Worm (Caenorhabditis elegans) whole organism, L1 larva: ENCODE data around the gene F01D5.10.

Experiments
- C04F5.9 ChIP-seq: sonication (generic microtip); optimal IDR thresholded peaks from 2 replicates; lab custom pipeline; 2016; ENCODE audit warnings: missing genetic modification characterization, missing compliant biosample characterization
- C16A3.4 ChIP-seq: fragments of 150-350 bp; optimal IDR thresholded peaks from 2 replicates; lab custom pipeline; 2014; ENCODE audit warnings: missing biosample characterization, missing genetic modification characterization
- ama-1 ChIP-seq: fragments of 150-350 bp; optimal IDR thresholded peaks from 2 replicates; lab custom pipeline; 2014
- blmp-1 ChIP-seq: fragments of 150-350 bp; optimal IDR thresholded peaks from 2 replicates; lab custom pipeline; 2014; ENCODE audit warnings: missing biosample characterization, missing genetic modification characterization
- ceh-88 ChIP-seq: fragments of 200-800 bp; sonication (Bioruptor generic); IDR thresholded peaks from 2 replicates; pipeline ENCODE4 v1.3.6; 2022; ENCODE audit warnings: missing genetic modification characterization, missing compliant biosample characterization
- ceh-90 ChIP-seq: sonication (generic microtip); optimal IDR thresholded peaks from 2 replicates; lab custom pipeline; 2016; ENCODE audit warnings: missing genetic modification characterization, missing compliant biosample characterization
- dpl-1 ChIP-seq, 3 experiments: fragments of 150-350 bp in 2 of 3; sonication (generic microtip) in 1 of 3; optimal IDR thresholded peaks; 2 replicates each; lab custom pipeline; 2014 to 2017; ENCODE audit warnings: missing biosample characterization in 3 of 3, missing genetic modification characterization in 3 of 3, missing genetic modification reagents in 3 of 3
- dsc-1 ChIP-seq: sonication (generic microtip); optimal IDR thresholded peaks from 2 replicates; lab custom pipeline; 2016; ENCODE audit warnings: mild to moderate bottlenecking, missing genetic modification characterization, missing compliant biosample characterization
- egl-27 ChIP-seq, 2 experiments: fragments of 150-350 bp in 1 of 2; sonication (generic microtip); optimal IDR thresholded peaks; 3 replicates each; lab custom pipeline; 2017 to 2018; ENCODE audit warnings: missing biosample characterization in 2 of 2, missing genetic modification characterization in 2 of 2, missing genetic modification reagents in 2 of 2
- fkh-10 ChIP-seq: sonication (generic microtip); optimal IDR thresholded peaks from 2 replicates; lab custom pipeline; 2017; ENCODE audit warnings: missing biosample characterization, missing genetic modification reagents, missing genetic modification characterization
- fkh-8 ChIP-seq: sonication (generic microtip); optimal IDR thresholded peaks from 2 replicates; lab custom pipeline; 2016; ENCODE audit warnings: mild to moderate bottlenecking, missing genetic modification characterization, missing compliant biosample characterization
- fos-1 ChIP-seq: fragments of 150-350 bp; optimal IDR thresholded peaks from 2 replicates; lab custom pipeline; 2014; ENCODE audit warnings: missing biosample characterization, missing genetic modification characterization
- grh-1 ChIP-seq: fragments of 200-800 bp; sonication (Bioruptor generic); IDR thresholded peaks from 2 replicates; pipeline ENCODE4 v1.3.6; 2022; ENCODE audit warnings: missing genetic modification reagents, missing genetic modification characterization, missing compliant biosample characterization
- hlh-17 ChIP-seq: fragments of 200-800 bp; sonication (Bioruptor generic); optimal IDR thresholded peaks from 2 replicates; lab custom pipeline; 2018; ENCODE audit warnings: missing genetic modification characterization, mild to moderate bottlenecking, missing compliant biosample characterization, moderate library complexity, borderline replicate concordance
- hpl-2 ChIP-seq: fragments of 150-350 bp; optimal IDR thresholded peaks from 2 replicates; lab custom pipeline; 2014; ENCODE audit warnings: missing biosample characterization, missing genetic modification reagents, missing genetic modification characterization
- isw-1 ChIP-seq: fragments of 200-800 bp; sonication (Bioruptor generic); IDR thresholded peaks from 2 replicates; pipeline ENCODE4 v1.3.6; 2022; ENCODE audit warnings: missing genetic modification characterization, missing compliant biosample characterization
- jun-1 ChIP-seq: fragments of 150-350 bp; optimal IDR thresholded peaks from 2 replicates; lab custom pipeline; 2014; ENCODE audit warnings: missing biosample characterization, missing genetic modification reagents, missing genetic modification characterization
- lin-13 ChIP-seq: fragments of 150-350 bp; optimal IDR thresholded peaks from 2 replicates; lab custom pipeline; 2014; ENCODE audit warnings: missing biosample characterization, missing genetic modification reagents, missing genetic modification characterization
- lin-14 ChIP-seq: fragments of 200-800 bp; sonication (Bioruptor generic); optimal IDR thresholded peaks from 2 replicates; lab custom pipeline; 2018; ENCODE audit warnings: mild to moderate bottlenecking, missing genetic modification characterization, moderate library complexity, missing compliant biosample characterization
- lin-15B ChIP-seq: fragments of 150-350 bp; sonication (generic microtip); optimal IDR thresholded peaks from 3 replicates; lab custom pipeline; 2014; ENCODE audit warnings: missing biosample characterization, missing genetic modification characterization
- lin-39 ChIP-seq: fragments of 150-350 bp; optimal IDR thresholded peaks from 2 replicates; lab custom pipeline; 2014; ENCODE audit warnings: missing biosample characterization, missing genetic modification reagents, missing genetic modification characterization
- lir-3 ChIP-seq: sonication (generic microtip); optimal IDR thresholded peaks from 2 replicates; lab custom pipeline; 2016; ENCODE audit warnings: mild to moderate bottlenecking, missing genetic modification characterization, moderate library complexity, missing compliant biosample characterization; ENCODE audit not compliant: poor library complexity
- lsy-2 ChIP-seq, 2 experiments: fragments of 150-350 bp; optimal IDR thresholded peaks; 2 replicates each; lab custom pipeline; 2014; ENCODE audit warnings: missing biosample characterization in 2 of 2, missing genetic modification characterization in 2 of 2
- mab-9 ChIP-seq: fragments of 200-800 bp; sonication (Bioruptor generic); IDR thresholded peaks from 2 replicates; pipeline ENCODE4 v1.3.6; 2022; ENCODE audit warnings: missing genetic modification reagents, missing genetic modification characterization, missing compliant biosample characterization
- nhr-11 ChIP-seq: fragments of 150-350 bp; optimal IDR thresholded peaks from 2 replicates; lab custom pipeline; 2014; ENCODE audit warnings: missing biosample characterization, missing genetic modification characterization
- nhr-12 ChIP-seq: sonication (generic microtip); optimal IDR thresholded peaks from 2 replicates; lab custom pipeline; 2017; ENCODE audit warnings: missing biosample characterization, missing genetic modification characterization
- nhr-19 ChIP-seq: fragments of 200-800 bp; sonication (Bioruptor generic); conservative IDR thresholded peaks from 2 replicates; pipeline ENCODE4 v1.3.6; 2022; ENCODE audit warnings: missing genetic modification characterization, missing compliant biosample characterization
- nhr-237 ChIP-seq: fragments of 150-350 bp; optimal IDR thresholded peaks from 2 replicates; lab custom pipeline; 2014; ENCODE audit warnings: missing biosample characterization, missing genetic modification characterization
- nhr-71 ChIP-seq: sonication (generic microtip); optimal IDR thresholded peaks from 2 replicates; lab custom pipeline; 2016; ENCODE audit warnings: mild to moderate bottlenecking, missing genetic modification characterization, moderate library complexity, missing compliant biosample characterization
- nhr-77 ChIP-seq: fragments of 150-350 bp; optimal IDR thresholded peaks from 2 replicates; lab custom pipeline; 2014; ENCODE audit warnings: missing biosample characterization, missing genetic modification characterization
- nhr-84 ChIP-seq: sonication (generic microtip); optimal IDR thresholded peaks from 2 replicates; lab custom pipeline; 2017; ENCODE audit warnings: missing biosample characterization, missing genetic modification characterization
- nhr-85 ChIP-seq: sonication (generic microtip); peaks from one replicate; lab custom pipeline; 2016; ENCODE audit warnings: missing genetic modification characterization, inconsistent platforms, missing compliant biosample characterization
- nhr-90 ChIP-seq: sonication (generic microtip); optimal IDR thresholded peaks from 2 replicates; lab custom pipeline; 2016; ENCODE audit warnings: mild to moderate bottlenecking, missing genetic modification characterization, missing compliant biosample characterization; ENCODE audit not compliant: poor library complexity
- pax-3 ChIP-seq: fragments of 200-800 bp; sonication (Bioruptor generic); optimal IDR thresholded peaks from 2 replicates; lab custom pipeline; 2018; ENCODE audit warnings: mild to moderate bottlenecking, missing genetic modification characterization, moderate library complexity, missing compliant biosample characterization
- pqm-1 ChIP-seq: sonication (generic microtip); optimal IDR thresholded peaks from 3 replicates; lab custom pipeline; 2017; ENCODE audit warnings: missing biosample characterization, missing genetic modification characterization
- skn-1 ChIP-seq: fragments of 150-350 bp; optimal IDR thresholded peaks from 2 replicates; lab custom pipeline; 2014; ENCODE audit warnings: missing biosample characterization, missing genetic modification characterization
- sox-4 ChIP-seq: sonication (generic microtip); optimal IDR thresholded peaks from 2 replicates; lab custom pipeline; 2016; ENCODE audit warnings: missing genetic modification characterization, missing compliant biosample characterization
- sup-37 ChIP-seq: fragments of 200-800 bp; sonication (Bioruptor generic); optimal IDR thresholded peaks from 2 replicates; lab custom pipeline; 2018; ENCODE audit warnings: mild to moderate bottlenecking, missing genetic modification characterization, missing compliant biosample characterization
- swsn-7 ChIP-seq: sonication (generic microtip); optimal IDR thresholded peaks from 2 replicates; lab custom pipeline; 2016; ENCODE audit warnings: missing genetic modification characterization, missing compliant biosample characterization
- unc-30 ChIP-seq: sonication (generic microtip); optimal IDR thresholded peaks from 2 replicates; lab custom pipeline; 2017; ENCODE audit warnings: missing biosample characterization, missing genetic modification characterization
- unc-86 ChIP-seq: sonication (generic microtip); optimal IDR thresholded peaks from 2 replicates; lab custom pipeline; 2016; ENCODE audit warnings: missing genetic modification characterization, missing compliant biosample characterization
- unc-98 ChIP-seq: fragments of 200-800 bp; sonication (Bioruptor generic); IDR thresholded peaks from 2 replicates; pipeline ENCODE4 v1.3.6; 2022; ENCODE audit warnings: missing genetic modification characterization, missing compliant biosample characterization
- xbp-1 ChIP-seq: sonication (generic microtip); optimal IDR thresholded peaks from 2 replicates; lab custom pipeline; 2016; ENCODE audit warnings: missing genetic modification characterization, missing compliant biosample characterization
- zip-4 ChIP-seq: fragments of 200-800 bp; sonication (Bioruptor generic); optimal IDR thresholded peaks from 2 replicates; lab custom pipeline; 2018; ENCODE audit warnings: mild to moderate bottlenecking, missing genetic modification characterization, moderate library complexity, missing compliant biosample characterization
- ztf-4 ChIP-seq: fragments of 150-350 bp; optimal IDR thresholded peaks from 2 replicates; lab custom pipeline; 2014; ENCODE audit warnings: missing biosample characterization, missing genetic modification characterization

F01D5.10 gene

DNA sequence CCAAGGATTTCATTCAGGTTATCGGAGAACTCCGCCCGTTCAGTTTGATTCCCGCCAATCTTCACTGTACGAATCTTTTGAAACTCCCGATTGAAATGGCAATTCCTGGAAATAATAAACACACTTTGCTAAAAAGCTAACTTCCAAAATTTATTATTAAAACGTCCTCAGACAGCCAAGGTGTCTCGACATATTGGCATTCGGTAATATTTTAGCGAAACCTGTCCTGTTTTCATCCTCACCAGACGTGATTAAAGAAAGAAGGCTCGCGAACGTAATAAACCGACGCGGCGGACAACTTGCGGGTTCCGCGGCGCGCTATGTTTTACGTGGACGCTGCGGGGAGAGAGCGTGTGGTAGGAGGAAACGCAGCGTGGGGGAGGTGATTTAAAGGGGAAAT, 2.9 kb downstream of the F01D5.10 start (continued):
- TF ChIP-seq grh-1 (GFP tag; lab: Robert Waterston, UW) (peak; percentile 89), xbp-1 (tag; lab: Kevin White, UChicago) (peak; percentile 84), sox-4 (tag; lab: Kevin White, UChicago) (peak; percentile 77), swsn-7 (tag; lab: Kevin White, UChicago) (peak; percentile 92), zip-4 (GFP tag; lab: Kevin White, UChicago) (peak; percentile 81), pqm-1 (tag; lab: Kevin White, UChicago) (no peak), lsy-2 (tag; optimal IDR thresholded peaks at IDR 0.05; lab: Kevin White, UChicago) (peak; percentile 31 to 80), pax-3 (tag; lab: Kevin White, UChicago) (peak; percentile 67), skn-1 (peak; percentile 34), unc-98 (no peak), lin-13 (GFP tag; lab: Kevin White, UChicago) (peak; percentile 30), unc-30 (tag; lab: Kevin White, UChicago) (no peak), nhr-237 (tag; lab: Kevin White, UChicago) (no peak), lin-14 (GFP tag; lab: Kevin White, UChicago) (peak; percentile 83), nhr-71 (tag; lab: Kevin White, UChicago) (peak; percentile 94), mab-9 (GFP tag; lab: Robert Waterston, UW) (0 out of 2 replicates have a peak, but pooled peaks have one; percentile 55), nhr-90 (tag; lab: Kevin White, UChicago) (peak; percentile 98), nhr-84 (no peak), ztf-4 (tag; lab: Kevin White, UChicago) (peak; percentile 53), fkh-8 (tag; lab: Kevin White, UChicago) (no peak), lir-3 (tag; lab: Kevin White, UChicago) (peak; percentile 34), nhr-77 (tag; lab: Kevin White, UChicago) (peak; percentile 86), dpl-1 (GFP tag; optimal IDR thresholded peaks at IDR 0.05; lab: Kevin White, UChicago) (peak; percentile 28 to 67 (median 50)), jun-1 (tag; lab: Kevin White, UChicago) (peak; percentile 71), unc-86 (tag; lab: Kevin White, UChicago) (peak; percentile 55), lin-15B (tag; lab: Kevin White, UChicago) (no peak), isw-1 (GFP tag; lab: Robert Waterston, UW) (peak; percentile 49), egl-27 (tag; optimal IDR thresholded peaks at IDR 0.05; lab: Kevin White, UChicago) (no peak), sup-37 (GFP tag; lab: Kevin White, UChicago) (peak; percentile 85), dsc-1 (tag; lab: Kevin White, UChicago) (peak; percentile 84), blmp-1 (no peak)

ce11 chrII:14016865-14017264, 4.3 kb downstream of the F01D5.10 start, which contains the start of gene cyp-37A1:
Gene cyp-37A1 (minus strand): TSS chrII:14016965.
- TF ChIP-seq swsn-7 (tag; lab: Kevin White, UChicago) (no peak), zip-4 (GFP tag; lab: Kevin White, UChicago) (no peak), xbp-1 (tag; lab: Kevin White, UChicago) (no peak), sox-4 (tag; lab: Kevin White, UChicago) (no peak), nhr-12 (tag; lab: Kevin White, UChicago) (no peak)

DNA sequence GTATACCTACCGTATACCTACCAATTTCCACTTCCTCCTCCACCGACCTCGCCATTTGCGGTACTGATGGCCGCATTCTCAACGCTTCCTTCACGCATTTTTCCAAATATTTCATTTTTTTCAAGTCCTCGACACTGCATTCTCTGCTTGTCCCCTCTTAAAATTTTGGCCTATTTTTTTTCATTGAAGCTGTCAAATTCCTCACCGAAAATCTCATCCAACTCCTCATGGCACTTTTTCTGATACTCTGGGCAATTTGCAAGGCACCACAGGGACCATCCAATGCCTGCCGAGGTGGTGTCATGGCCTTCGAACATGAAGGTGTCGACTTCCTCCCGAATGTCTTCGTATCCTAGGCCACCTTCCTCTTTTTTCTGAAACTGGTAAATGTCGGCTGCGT, 6.5 kb downstream of the F01D5.10 start:
- TF ChIP-seq hlh-17 (GFP tag; lab: Kevin White, UChicago): no peak
- TF ChIP-seq fos-1 (tag; lab: Kevin White, UChicago): no peak
- no peak for TF ChIP-seq ceh-90 (tag; lab: Kevin White, UChicago)
- no peak for TF ChIP-seq ama-1 (lab: Kevin White, UChicago)
- TF ChIP-seq C04F5.9 (tag; lab: Kevin White, UChicago): no peak
- TF ChIP-seq C16A3.4: no peak
- no peak for TF ChIP-seq nhr-12 (tag; lab: Kevin White, UChicago)
- TF ChIP-seq nhr-85 (tag; lab: Kevin White, UChicago): no peak
- no peak for TF ChIP-seq jun-1 (tag; lab: Kevin White, UChicago)
- no peak for TF ChIP-seq hpl-2 (GFP tag; lab: Kevin White, UChicago)
- no peak for TF ChIP-seq ceh-88 (GFP tag; lab: Robert Waterston, UW)
- TF ChIP-seq nhr-11: no peak
- no peak for TF ChIP-seq nhr-19 (GFP tag; lab: Robert Waterston, UW)
- TF ChIP-seq ztf-4 (tag; lab: Kevin White, UChicago): no peak
- TF ChIP-seq dsc-1 (tag; lab: Kevin White, UChicago): no peak
- TF ChIP-seq lin-39 (tag; lab: Kevin White, UChicago): no peak
- no peak for TF ChIP-seq fkh-10 (GFP tag; lab: Kevin White, UChicago)
